Worm (Caenorhabditis elegans): ENCODE measurements around the gene fbxa-190.
A peak's percentile ranks its signal among the peaks of the same experiment; 100 is the strongest.

Gene fbxa-190

DNA sequence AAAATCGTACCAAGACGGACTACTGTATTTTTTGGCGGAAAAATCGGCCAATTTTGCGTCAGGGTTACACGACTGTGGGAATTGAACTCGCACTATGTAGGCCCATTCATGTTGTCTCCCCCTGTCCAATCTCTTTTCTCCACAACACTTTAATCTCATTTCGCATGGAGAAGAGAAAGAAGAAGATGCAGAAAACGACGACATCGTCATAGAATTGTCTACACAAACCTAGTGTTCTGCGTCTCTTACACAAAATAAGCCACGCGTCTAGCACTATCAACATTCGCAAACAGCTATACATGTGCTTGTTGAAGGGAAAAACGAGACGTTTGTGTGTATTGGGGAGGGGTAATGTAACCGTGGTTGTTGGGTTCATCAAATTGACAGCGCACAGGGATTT, 48.8 kb upstream of the fbxa-190 start (continued):
- no peak for TF ChIP-seq hlh-12 (tag; optimal IDR thresholded peaks at IDR 0.05)
- TF ChIP-seq ekl-4 (GFP tag; IDR thresholded peaks at IDR 0.05) = no peak
- no peak for TF ChIP-seq die-1 (tag; optimal IDR thresholded peaks at IDR 0.05)
- TF ChIP-seq lir-1 (GFP tag; conservative IDR thresholded peaks at IDR 0.05) = no peak
- no peak for TF ChIP-seq zfh-2 (GFP tag; conservative IDR thresholded peaks at IDR 0.05)
- no peak for TF ChIP-seq attf-6 (GFP tag; IDR thresholded peaks at IDR 0.05)
- TF ChIP-seq Y95B8A.8 (GFP tag; IDR thresholded peaks at IDR 0.05) = no peak
- no peak for TF ChIP-seq aptf-2 (GFP tag; conservative IDR thresholded peaks at IDR 0.05)
- TF ChIP-seq ceh-100 (GFP tag; IDR thresholded peaks at IDR 0.05) = no peak
- no peak for TF ChIP-seq ceh-79 (tag; optimal IDR thresholded peaks at IDR 0.05)
- no peak for TF ChIP-seq C06A6.2 (GFP tag; conservative IDR thresholded peaks at IDR 0.05)
- peak; percentile 61 for TF ChIP-seq tlf-1 (GFP tag; optimal IDR thresholded peaks at IDR 0.05)
- TF ChIP-seq bed-2 (GFP tag; IDR thresholded peaks at IDR 0.05) = no peak
- no peak for TF ChIP-seq pbrm-1 (GFP tag; IDR thresholded peaks at IDR 0.05)
- TF ChIP-seq Y56A3A.18 (GFP tag; IDR thresholded peaks at IDR 0.05) = no peak
- TF ChIP-seq T07F8.4 (tag; optimal IDR thresholded peaks at IDR 0.05) = no peak
- TF ChIP-seq snpc-4 (GFP tag; optimal IDR thresholded peaks at IDR 0.05) = no peak
- TF ChIP-seq snpc-4 (tag; optimal IDR thresholded peaks at IDR 0.05) = peak in 2 of 4 experiments; percentile 8 to 32
- 0 out of 2 replicates have a peak, but pooled peaks have one; percentile 16 for TF ChIP-seq cebp-1 (GFP tag; IDR thresholded peaks at IDR 0.05)
- peak; percentile 76 for TF ChIP-seq cebp-1 (tag; optimal IDR thresholded peaks at IDR 0.05)
- no peak for TF ChIP-seq B0019.2 (GFP tag; conservative IDR thresholded peaks at IDR 0.05)
- TF ChIP-seq ztf-3 (GFP tag; optimal IDR thresholded peaks at IDR 0.05) = no peak
- no peak for TF ChIP-seq lin-54 (GFP tag; optimal IDR thresholded peaks at IDR 0.05)
- TF ChIP-seq dpff-1 (tag; optimal IDR thresholded peaks at IDR 0.05) = no peak
- TF ChIP-seq Y79H2A.3 (GFP tag; conservative IDR thresholded peaks at IDR 0.05) = no peak
- no peak for TF ChIP-seq nhr-27 (tag; optimal IDR thresholded peaks at IDR 0.05)
- TF ChIP-seq aptf-3 (GFP tag; IDR thresholded peaks at IDR 0.05) = 0 out of 2 replicates have a peak, but pooled peaks have one; percentile 39
- peak; percentile 54 for TF ChIP-seq rcor-1 (GFP tag; IDR thresholded peaks at IDR 0.05)
- TF ChIP-seq Y53G8AR.9 (GFP tag; conservative IDR thresholded peaks at IDR 0.05) = no peak
- TF ChIP-seq egl-44 (GFP tag; IDR thresholded peaks at IDR 0.05) = 0 out of 2 replicates have a peak, but pooled peaks have one; percentile 10
- no peak for TF ChIP-seq lag-1 (GFP tag; IDR thresholded peaks at IDR 0.05)

DNA sequence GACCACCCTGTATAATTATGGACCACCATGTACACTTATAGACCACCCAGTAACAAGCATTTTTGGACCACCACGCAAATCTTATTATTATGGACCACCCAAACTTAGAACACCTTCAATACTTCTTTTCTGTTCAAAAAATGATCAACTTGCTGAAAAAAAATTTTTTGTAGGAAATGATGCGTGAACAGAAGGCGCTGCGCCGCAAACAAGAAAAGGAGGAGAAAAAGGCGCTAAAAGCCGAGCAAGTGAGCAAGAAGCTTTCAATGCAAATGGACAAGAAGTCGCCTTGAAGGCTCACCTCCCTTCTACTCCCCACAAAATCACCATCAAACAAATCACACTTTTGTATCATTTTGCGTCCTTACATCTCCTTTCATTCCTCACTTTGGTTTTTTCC, 44.6 kb upstream of the fbxa-190 start:
- TF ChIP-seq ekl-4 (GFP tag; IDR thresholded peaks at IDR 0.05) (no peak), attf-5 (GFP tag; optimal IDR thresholded peaks at IDR 0.05) (no peak), ztf-6 (GFP tag; IDR thresholded peaks at IDR 0.05) (no peak), snpc-3.4 (tag; optimal IDR thresholded peaks at IDR 0.05) (no peak), B0336.3 (GFP tag; IDR thresholded peaks at IDR 0.05) (no peak), ztf-3 (GFP tag; optimal IDR thresholded peaks at IDR 0.05) (no peak), snpc-1.3 (tag; optimal IDR thresholded peaks at IDR 0.05; ENCODE audit: insufficient read depth) (no peak), attf-6 (GFP tag; IDR thresholded peaks at IDR 0.05) (no peak), hsf-1 (GFP tag; IDR thresholded peaks at IDR 0.05) (no peak), him-1 (tag; optimal IDR thresholded peaks at IDR 0.05) (no peak), snpc-4 (GFP tag; optimal IDR thresholded peaks at IDR 0.05) (no peak), snpc-4 (tag; optimal IDR thresholded peaks at IDR 0.05) (no peak), xnd-1 (tag; optimal IDR thresholded peaks at IDR 0.05) (no peak), madf-3 (GFP tag; IDR thresholded peaks at IDR 0.05) (no peak)
